Fruit fly (Drosophila melanogaster) whole organism, wandering third instar larva: ENCODE measurements around the gene Ide.

Source experiments
- Hnf4 ChIP-seq: fragments of 200-800 bp; sonication (Bioruptor generic); optimal IDR thresholded peaks from 2 replicates; lab custom pipeline; 2016; ENCODE audit warnings: missing biosample characterization, mild to moderate bottlenecking, missing genetic modification characterization
- Mio ChIP-seq: sonication (Bioruptor generic); optimal IDR thresholded peaks from 2 replicates; lab custom pipeline; 2016; ENCODE audit warnings: missing biosample characterization, missing genetic modification characterization
- N ChIP-seq: fragments of >200 bp; optimal IDR thresholded peaks from 2 replicates; lab custom pipeline; 2018; ENCODE audit warnings: missing biosample characterization, missing external identifiers, missing genetic modification characterization
- br ChIP-seq: fragments of 200-800 bp; sonication (Bioruptor generic); optimal IDR thresholded peaks from 2 replicates; lab custom pipeline; 2016; ENCODE audit warnings: missing biosample characterization, missing genetic modification characterization
- fru ChIP-seq: fragments of 200-800 bp; sonication (Bioruptor generic); optimal IDR thresholded peaks from 3 replicates; lab custom pipeline; 2016; ENCODE audit warnings: missing biosample characterization, mild to moderate bottlenecking, missing genetic modification characterization
- pan ChIP-seq: fragments of >200 bp; optimal IDR thresholded peaks from 2 replicates; lab custom pipeline; 2017
- sv ChIP-seq: fragments of 200-800 bp; sonication (Bioruptor generic); optimal IDR thresholded peaks from 3 replicates; lab custom pipeline; 2016; ENCODE audit warnings: missing biosample characterization, missing genetic modification characterization
- usp ChIP-seq: fragments of >200 bp; optimal IDR thresholded peaks from 2 replicates; lab custom pipeline; 2017; ENCODE audit warnings: missing biosample characterization, missing genetic modification characterization

- TF ChIP-seq fru (GFP tag; lab: Kevin White, UChicago) = no peak
- TF ChIP-seq br (GFP tag; lab: Kevin White, UChicago) = no peak
- TF ChIP-seq N = no peak
- TF ChIP-seq Hnf4 (GFP tag; lab: Kevin White, UChicago) = no peak
- no peak for TF ChIP-seq sv (GFP tag; lab: Kevin White, UChicago)
- no peak for TF ChIP-seq usp (GFP tag; lab: Kevin White, UChicago)
- no peak for TF ChIP-seq pan
- TF ChIP-seq Mio (GFP tag; lab: Kevin White, UChicago) = no peak
Measured at dm6 chr3L:20348581-20349093, 27.1 kb downstream of the Ide start.
